Worm (Caenorhabditis elegans) whole organism, late embryonic: ENCODE results near the gene K07C5.13.

Source experiments
- ama-1 ChIP-seq: fragments of 150-350 bp; optimal IDR thresholded peaks from 2 replicates; lab custom pipeline; 2014
- ceh-22 ChIP-seq: sonication (generic microtip); optimal IDR thresholded peaks from 2 replicates; lab custom pipeline; 2017; ENCODE audit warnings: missing biosample characterization, missing genetic modification characterization
- hlh-30 ChIP-seq: sonication (generic microtip); optimal IDR thresholded peaks from 2 replicates; lab custom pipeline; 2017; ENCODE audit warnings: antibody characterized with exemption, missing genetic modification characterization, missing compliant biosample characterization; ENCODE audit not compliant: insufficient read depth
- pha-2 ChIP-seq: sonication (generic microtip); optimal IDR thresholded peaks from 2 replicates; lab custom pipeline; 2017; ENCODE audit warnings: mild to moderate bottlenecking, missing genetic modification characterization, missing compliant biosample characterization
- syd-9 ChIP-seq: sonication (generic microtip); optimal IDR thresholded peaks from 2 replicates; lab custom pipeline; 2016; ENCODE audit warnings: mild to moderate bottlenecking, missing genetic modification characterization, moderate library complexity, missing compliant biosample characterization
- tbx-2 ChIP-seq: sonication (generic microtip); optimal IDR thresholded peaks from 2 replicates; lab custom pipeline; 2016; ENCODE audit warnings: missing genetic modification characterization, missing compliant biosample characterization

DNA sequence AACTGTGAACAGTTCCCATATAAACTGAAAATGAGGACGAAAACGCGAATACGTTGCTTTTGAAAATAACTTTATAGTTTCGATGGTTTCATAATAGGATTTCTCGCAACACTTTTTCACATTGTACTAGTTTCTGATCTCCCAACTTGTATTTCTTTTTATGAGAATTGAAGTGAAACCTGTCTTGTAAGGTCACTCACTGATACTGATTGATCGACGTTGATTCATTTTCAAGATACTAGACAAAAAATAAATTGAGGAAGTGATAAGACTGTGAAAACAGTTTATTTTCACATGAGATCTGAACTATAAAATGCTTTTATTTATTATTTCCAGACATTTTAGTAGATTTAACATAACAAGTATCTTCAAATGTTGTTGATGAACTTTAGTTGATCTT is 45.6 kb downstream of the K07C5.13 start:
- TF ChIP-seq tbx-2 (no peak), ama-1 (lab: Kevin White, UChicago) (no peak), ceh-22 (tag; lab: Kevin White, UChicago) (no peak), pha-2 (tag; lab: Kevin White, UChicago) (no peak), hlh-30 (tag; lab: Kevin White, UChicago) (no peak), syd-9 (tag; lab: Kevin White, UChicago) (no peak)
